Worm (Caenorhabditis elegans) whole organism, early embryonic: ENCODE measurements around the gene paml-1.

Source experiments
- B0310.2 ChIP-seq: sonication (generic microtip); optimal IDR thresholded peaks from 2 replicates; lab custom pipeline; 2016; ENCODE audit warnings: mild to moderate bottlenecking, missing genetic modification characterization, missing compliant biosample characterization
- F13C5.2 ChIP-seq: sonication (generic microtip); optimal IDR thresholded peaks from 2 replicates; lab custom pipeline; 2017; ENCODE audit warnings: mild to moderate bottlenecking, missing genetic modification characterization, inconsistent platforms, missing compliant biosample characterization
- aly-1 ChIP-seq: sonication (generic microtip); optimal IDR thresholded peaks from 2 replicates; lab custom pipeline; 2016; ENCODE audit warnings: missing genetic modification characterization, missing compliant biosample characterization
- ama-1 ChIP-seq: fragments of 150-350 bp; optimal IDR thresholded peaks from 2 replicates; lab custom pipeline; 2014
- ceh-13 ChIP-seq: fragments of 200-800 bp; sonication (Bioruptor generic); optimal IDR thresholded peaks from 2 replicates; lab custom pipeline; 2018; ENCODE audit warnings: mild to moderate bottlenecking, missing genetic modification characterization, missing compliant biosample characterization
- ceh-36 ChIP-seq: sonication (generic microtip); optimal IDR thresholded peaks from 2 replicates; lab custom pipeline; 2016; ENCODE audit warnings: missing genetic modification characterization, inconsistent platforms, missing compliant biosample characterization
- ets-7 ChIP-seq: sonication (generic microtip); optimal IDR thresholded peaks from 2 replicates; lab custom pipeline; 2016; ENCODE audit warnings: missing genotype, missing genetic modification characterization, missing compliant biosample characterization
- flt-1 ChIP-seq: fragments of 200-800 bp; sonication (Bioruptor generic); IDR thresholded peaks from 2 replicates; pipeline ENCODE4 v1.3.6; 2022; ENCODE audit warnings: missing genetic modification characterization, missing compliant biosample characterization
- hmbx-1 ChIP-seq: sonication (generic microtip); optimal IDR thresholded peaks from 2 replicates; lab custom pipeline; 2016; ENCODE audit warnings: mild to moderate bottlenecking, missing genetic modification characterization, missing compliant biosample characterization
- hmg-4 ChIP-seq: fragments of 200-800 bp; sonication (Bioruptor generic); optimal IDR thresholded peaks from 2 replicates; lab custom pipeline; 2018; ENCODE audit warnings: mild to moderate bottlenecking, missing genetic modification characterization, missing compliant biosample characterization
- hnd-1 ChIP-seq: sonication (generic microtip); optimal IDR thresholded peaks from 2 replicates; lab custom pipeline; 2016; ENCODE audit warnings: missing genetic modification characterization, missing compliant biosample characterization
- pes-1 ChIP-seq: fragments of 200-800 bp; sonication (Bioruptor generic); IDR thresholded peaks from 2 replicates; pipeline ENCODE4 v1.3.6; 2022; ENCODE audit warnings: missing genetic modification reagents, missing genetic modification characterization, missing compliant biosample characterization
- scrt-1 ChIP-seq: fragments of 200-800 bp; sonication (Bioruptor generic); IDR thresholded peaks from 2 replicates; pipeline ENCODE4 v1.3.6; 2022; ENCODE audit warnings: missing genetic modification characterization, missing compliant biosample characterization
- sea-1 ChIP-seq: fragments of 200-800 bp; sonication (Bioruptor generic); conservative IDR thresholded peaks from 2 replicates; pipeline ENCODE4 v1.3.6; 2022; ENCODE audit warnings: missing genetic modification characterization, missing compliant biosample characterization
- tbx-11 ChIP-seq: fragments of 200-800 bp; sonication (Bioruptor generic); IDR thresholded peaks from 2 replicates; pipeline ENCODE4 v1.3.6; 2022; ENCODE audit warnings: missing genetic modification characterization, missing compliant biosample characterization
- tbx-37 ChIP-seq: fragments of 200-800 bp; sonication (Bioruptor generic); conservative IDR thresholded peaks from 2 replicates; pipeline ENCODE4 v1.3.6; 2022; ENCODE audit warnings: missing genetic modification reagents, missing genetic modification characterization, missing compliant biosample characterization
- tra-4 ChIP-seq: sonication (generic microtip); optimal IDR thresholded peaks from 2 replicates; lab custom pipeline; 2017; ENCODE audit warnings: missing genetic modification characterization, missing compliant biosample characterization

Gene paml-1

ce11 chrIII:10202894-10203871 is 30.7 kb downstream of the paml-1 start, which contains the start of gene chc-1:
Gene chc-1, plus strand, starts transcription at chrIII:10203821.
- TF ChIP-seq hmg-4 (GFP tag; lab: Kevin White, UChicago) = peak; percentile 1
- no peak for TF ChIP-seq tra-4 (tag; lab: Kevin White, UChicago)

- TF ChIP-seq ets-7 (tag; lab: Kevin White, UChicago) = no peak
- TF ChIP-seq tbx-37 = no peak
- no peak for TF ChIP-seq ama-1
- TF ChIP-seq flt-1 (GFP tag; lab: Robert Waterston, UW) = no peak
- no peak for TF ChIP-seq sea-1
- no peak for TF ChIP-seq pes-1 (GFP tag; lab: Robert Waterston, UW)
- TF ChIP-seq ceh-13 (GFP tag; lab: Kevin White, UChicago) = no peak
- TF ChIP-seq F13C5.2 (tag; lab: Kevin White, UChicago) = no peak
- TF ChIP-seq tbx-11 = no peak
- no peak for TF ChIP-seq scrt-1
- no peak for TF ChIP-seq ceh-36 (tag; lab: Kevin White, UChicago)
- no peak for TF ChIP-seq hmbx-1
Observed at ce11 chrIII:10202391-10202790, 31.5 kb downstream of the paml-1 start.

- TF ChIP-seq scrt-1 (no peak), F13C5.2 (tag; lab: Kevin White, UChicago) (no peak), flt-1 (GFP tag; lab: Robert Waterston, UW) (no peak), ceh-13 (GFP tag; lab: Kevin White, UChicago) (no peak), hmg-4 (GFP tag; lab: Kevin White, UChicago) (no peak), aly-1 (tag; lab: Kevin White, UChicago) (no peak), pes-1 (GFP tag; lab: Robert Waterston, UW) (no peak), tbx-11 (no peak), B0310.2 (tag; lab: Kevin White, UChicago) (no peak), sea-1 (no peak), tbx-37 (no peak), ets-7 (tag; lab: Kevin White, UChicago) (no peak)
Observed at ce11 chrIII:10201235-10201634, 32.6 kb downstream of the paml-1 start, which contains the start of the genes T20G5.13 and T20G5.12. Gene T20G5.13, minus strand, starts transcription at chrIII:10201335. Gene T20G5.12, plus strand, starts transcription at chrIII:10201604.

ce11 chrIII:10199052-10199451 is 34.8 kb downstream of the paml-1 start, which contains the start of gene T20G5.8:
Gene T20G5.8, plus strand, starts transcription at chrIII:10199352.
- no peak for TF ChIP-seq ceh-36 (tag; lab: Kevin White, UChicago)
- TF ChIP-seq sea-1 = no peak
- TF ChIP-seq flt-1 (GFP tag; lab: Robert Waterston, UW) = no peak
- TF ChIP-seq ets-7 (tag; lab: Kevin White, UChicago) = no peak
- TF ChIP-seq scrt-1 = no peak
- TF ChIP-seq F13C5.2 (tag; lab: Kevin White, UChicago) = no peak
- no peak for TF ChIP-seq hmbx-1
- no peak for TF ChIP-seq tra-4 (tag; lab: Kevin White, UChicago)
- TF ChIP-seq pes-1 (GFP tag; lab: Robert Waterston, UW) = no peak
- TF ChIP-seq aly-1 (tag; lab: Kevin White, UChicago) = no peak
- no peak for TF ChIP-seq B0310.2 (tag; lab: Kevin White, UChicago)
- TF ChIP-seq hmg-4 (GFP tag; lab: Kevin White, UChicago) = no peak

ce11 chrIII:10197416-10197815 is 36.5 kb downstream of the paml-1 start, which contains the start of gene dod-6:
Gene dod-6, plus strand, starts transcription at chrIII:10197716.
- TF ChIP-seq tbx-11 = no peak
- TF ChIP-seq ets-7 (tag; lab: Kevin White, UChicago) = no peak
- TF ChIP-seq ceh-36 (tag; lab: Kevin White, UChicago) = no peak

- TF ChIP-seq ceh-36 (tag; lab: Kevin White, UChicago) (no peak), hnd-1 (no peak), pes-1 (GFP tag; lab: Robert Waterston, UW) (no peak), hmbx-1 (no peak), scrt-1 (no peak), ceh-13 (GFP tag; lab: Kevin White, UChicago) (no peak), sea-1 (no peak), tbx-37 (no peak), B0310.2 (tag; lab: Kevin White, UChicago) (no peak)
Observed at ce11 chrIII:10196796-10197195, 37.1 kb downstream of the paml-1 start.

ce11 chrIII:10195911-10196310 is 38.0 kb downstream of the paml-1 start:
- TF ChIP-seq flt-1 (GFP tag; lab: Robert Waterston, UW) = no peak
- no peak for TF ChIP-seq tbx-37
- TF ChIP-seq ceh-13 (GFP tag; lab: Kevin White, UChicago) = no peak
- no peak for TF ChIP-seq scrt-1
- TF ChIP-seq hnd-1 = no peak
- no peak for TF ChIP-seq ama-1

ce11 chrIII:10194569-10194968 is 39.3 kb downstream of the paml-1 start:
- TF ChIP-seq ets-7 (tag; lab: Kevin White, UChicago) (no peak), ama-1 (no peak), F13C5.2 (tag; lab: Kevin White, UChicago) (no peak), tra-4 (tag; lab: Kevin White, UChicago) (no peak), aly-1 (tag; lab: Kevin White, UChicago) (no peak), hmg-4 (GFP tag; lab: Kevin White, UChicago) (no peak), ceh-36 (tag; lab: Kevin White, UChicago) (no peak), pes-1 (GFP tag; lab: Robert Waterston, UW) (no peak), ceh-13 (GFP tag; lab: Kevin White, UChicago) (no peak)
